Worm (Caenorhabditis elegans) whole organism, midembryonic: ENCODE results near the gene C08E8.2.
"Not testable (repeated sequence)": the region's sequence is repeated elsewhere in the genome, so short reads cannot be mapped to it uniquely, and the experiment has no call there.

Experiments
- T22C8.4 ChIP-seq: fragments of 200-800 bp; sonication (Bioruptor generic); IDR thresholded peaks from 2 replicates; pipeline ENCODE4 v1.3.6; 2022; ENCODE audit warnings: missing genetic modification characterization, missing compliant biosample characterization
- cog-1 ChIP-seq: sonication (generic microtip); optimal IDR thresholded peaks from 2 replicates; lab custom pipeline; 2016; ENCODE audit warnings: missing genetic modification characterization, missing compliant biosample characterization
- flt-1 ChIP-seq: fragments of 200-800 bp; sonication (Bioruptor generic); IDR thresholded peaks from 2 replicates; pipeline ENCODE4 v1.3.6; 2022; ENCODE audit warnings: missing genetic modification characterization, missing compliant biosample characterization
- klf-2 ChIP-seq: fragments of 200-800 bp; sonication (Bioruptor generic); conservative IDR thresholded peaks from 2 replicates; pipeline ENCODE4 v1.3.6; 2022; ENCODE audit warnings: missing genetic modification reagents, missing genetic modification characterization, missing compliant biosample characterization
- med-1 ChIP-seq: sonication (generic microtip); optimal IDR thresholded peaks from 2 replicates; lab custom pipeline; 2017; ENCODE audit warnings: missing genetic modification characterization, mild to moderate bottlenecking, missing compliant biosample characterization, antibody characterized with exemption, missing genetic modification reagents; ENCODE audit not compliant: insufficient read depth
- ref-1 ChIP-seq: fragments of 200-800 bp; sonication (Bioruptor generic); conservative IDR thresholded peaks from 2 replicates; pipeline ENCODE4 v1.3.6; 2022; ENCODE audit warnings: missing genetic modification reagents, missing genetic modification characterization, missing compliant biosample characterization
- tab-1 ChIP-seq: fragments of 200-800 bp; sonication (Bioruptor generic); IDR thresholded peaks from 2 replicates; pipeline ENCODE4 v1.3.6; 2022; ENCODE audit warnings: missing genetic modification characterization, missing compliant biosample characterization
- ztf-23 ChIP-seq: fragments of 200-800 bp; sonication (Bioruptor generic); IDR thresholded peaks from 2 replicates; pipeline ENCODE4 v1.3.6; 2022; ENCODE audit warnings: missing genetic modification reagents, missing genetic modification characterization, missing compliant biosample characterization
- ztf-29 ChIP-seq: fragments of 200-800 bp; sonication (Bioruptor generic); IDR thresholded peaks from 2 replicates; pipeline ENCODE4 v1.3.6; 2022; ENCODE audit warnings: missing genetic modification reagents, missing genetic modification characterization, missing compliant biosample characterization

The C08E8.2 gene

DNA sequence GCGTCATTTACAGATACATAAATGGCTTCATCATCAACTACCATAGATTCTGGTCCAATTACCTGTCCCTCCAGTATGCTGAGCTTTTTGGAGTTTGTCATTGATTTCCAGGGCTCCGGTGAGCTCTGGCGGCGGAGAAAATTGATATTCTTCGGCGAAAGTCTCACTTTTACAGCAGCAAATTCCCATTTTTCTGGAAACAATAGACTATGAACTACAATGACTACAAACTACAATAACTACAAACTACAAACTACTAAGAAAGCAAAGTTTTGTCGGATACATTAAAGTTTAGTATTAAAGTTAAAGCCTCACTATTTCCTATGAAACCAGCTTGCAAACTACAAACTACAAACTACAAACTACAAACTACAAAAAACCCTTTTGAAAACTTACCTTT lies at the start of gene C08E8.2:
Gene C08E8.2 (minus strand): TSS at position 101 of the 400 bp plus-strand sequence.
- no peak for TF ChIP-seq ref-1 (GFP tag; lab: Robert Waterston, UW)
- no peak for TF ChIP-seq tab-1
- no peak for TF ChIP-seq flt-1

ce11 chrV:18404767-18405166 lies 49.1 kb upstream of the C08E8.2 start, which contains the start of gene srh-209:
Gene srh-209 (minus strand): TSS chrV:18404867.
- TF ChIP-seq cog-1 (tag; lab: Kevin White, UChicago); ztf-29 (GFP tag; lab: Robert Waterston, UW); ref-1 (GFP tag; lab: Robert Waterston, UW): not testable (repeated sequence)

ce11 chrV:18402743-18403142 lies 47.1 kb upstream of the C08E8.2 start:
- TF ChIP-seq T22C8.4 (GFP tag; lab: Robert Waterston, UW) (no peak), flt-1 (no peak), cog-1 (tag; lab: Kevin White, UChicago) (no peak), ztf-23 (GFP tag; lab: Robert Waterston, UW) (no peak), tab-1 (no peak), ref-1 (GFP tag; lab: Robert Waterston, UW) (no peak), klf-2 (GFP tag; lab: Robert Waterston, UW) (no peak), ztf-29 (GFP tag; lab: Robert Waterston, UW) (no peak), med-1 (GFP tag; lab: Kevin White, UChicago) (no peak)

DNA sequence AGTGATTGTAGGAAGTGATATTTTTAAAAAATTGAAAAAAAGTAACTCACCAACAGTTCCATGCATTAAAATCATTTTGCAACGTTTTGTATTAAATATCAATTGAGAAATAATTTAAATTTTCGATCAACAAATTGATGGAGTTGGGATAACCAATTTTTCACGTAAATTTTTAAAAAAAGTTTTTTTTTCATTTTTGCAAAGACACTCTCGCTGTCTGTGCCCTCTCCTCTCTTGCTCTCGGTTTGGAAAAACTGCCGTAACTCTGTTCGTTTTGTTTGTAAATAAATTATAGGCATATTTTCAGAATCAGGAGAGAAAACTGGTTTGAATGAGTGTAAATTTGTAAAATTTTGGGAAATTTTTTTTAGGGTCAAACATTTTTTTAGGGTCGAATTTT lies 42.2 kb upstream of the C08E8.2 start, which contains the start of gene Y51A2B.16:
Gene Y51A2B.16 (minus strand): TSS at position 101 of the 400 bp plus-strand sequence.
- TF ChIP-seq ref-1 (GFP tag; lab: Robert Waterston, UW) (no peak), tab-1 (no peak), ztf-29 (GFP tag; lab: Robert Waterston, UW) (no peak), ztf-23 (GFP tag; lab: Robert Waterston, UW) (no peak), cog-1 (tag; lab: Kevin White, UChicago) (no peak), klf-2 (GFP tag; lab: Robert Waterston, UW) (no peak), T22C8.4 (GFP tag; lab: Robert Waterston, UW) (no peak), flt-1 (no peak), med-1 (GFP tag; lab: Kevin White, UChicago) (no peak)

ce11 chrV:18395649-18396048 lies 40.0 kb upstream of the C08E8.2 start, which contains the start of gene Y51A2B.9:
Gene Y51A2B.9 (minus strand): TSS chrV:18395749.
- no peak for TF ChIP-seq ztf-23 (GFP tag; lab: Robert Waterston, UW)
- TF ChIP-seq flt-1, result no peak
- no peak for TF ChIP-seq ref-1 (GFP tag; lab: Robert Waterston, UW)
- no peak for TF ChIP-seq tab-1
- no peak for TF ChIP-seq T22C8.4 (GFP tag; lab: Robert Waterston, UW)
- TF ChIP-seq cog-1 (tag; lab: Kevin White, UChicago), result no peak
- no peak for TF ChIP-seq klf-2 (GFP tag; lab: Robert Waterston, UW)
- TF ChIP-seq med-1 (GFP tag; lab: Kevin White, UChicago), result no peak
- TF ChIP-seq ztf-29 (GFP tag; lab: Robert Waterston, UW), result no peak

- TF ChIP-seq cog-1 (tag; lab: Kevin White, UChicago) (no peak), klf-2 (GFP tag; lab: Robert Waterston, UW) (no peak), T22C8.4 (GFP tag; lab: Robert Waterston, UW) (no peak), ref-1 (GFP tag; lab: Robert Waterston, UW) (no peak), tab-1 (no peak)
Observed at ce11 chrV:18394203-18394602, 38.6 kb upstream of the C08E8.2 start, which contains the start of gene Y51A2B.6. Gene Y51A2B.6 (minus strand): TSS chrV:18394303.

ce11 chrV:18389046-18389445 lies 33.4 kb upstream of the C08E8.2 start, which contains the start of the genes Y51A2B.4 and Y51A2B.5:
Gene Y51A2B.4 (minus strand): TSS chrV:18389146.
Gene Y51A2B.5 (plus strand): TSS chrV:18389277.
- TF ChIP-seq ref-1 (GFP tag; lab: Robert Waterston, UW) (no peak), T22C8.4 (GFP tag; lab: Robert Waterston, UW) (no peak), med-1 (GFP tag; lab: Kevin White, UChicago) (no peak), ztf-29 (GFP tag; lab: Robert Waterston, UW) (no peak), cog-1 (tag; lab: Kevin White, UChicago) (no peak), tab-1 (no peak), klf-2 (GFP tag; lab: Robert Waterston, UW) (no peak), ztf-23 (GFP tag; lab: Robert Waterston, UW) (no peak), flt-1 (no peak)

- TF ChIP-seq T22C8.4 (GFP tag; lab: Robert Waterston, UW), result no peak
- no peak for TF ChIP-seq cog-1 (tag; lab: Kevin White, UChicago)
- no peak for TF ChIP-seq ztf-23 (GFP tag; lab: Robert Waterston, UW)
- no peak for TF ChIP-seq flt-1
- no peak for TF ChIP-seq ref-1 (GFP tag; lab: Robert Waterston, UW)
- no peak for TF ChIP-seq klf-2 (GFP tag; lab: Robert Waterston, UW)
- no peak for TF ChIP-seq med-1 (GFP tag; lab: Kevin White, UChicago)
- TF ChIP-seq tab-1, result no peak
- no peak for TF ChIP-seq ztf-29 (GFP tag; lab: Robert Waterston, UW)
Observed at ce11 chrV:18382590-18382989, 26.9 kb upstream of the C08E8.2 start, which contains the start of gene nhr-288. Gene nhr-288 (minus strand): TSS chrV:18382690.

- no peak for TF ChIP-seq cog-1 (tag; lab: Kevin White, UChicago)
- TF ChIP-seq T22C8.4 (GFP tag; lab: Robert Waterston, UW), result no peak
- no peak for TF ChIP-seq ztf-29 (GFP tag; lab: Robert Waterston, UW)
- no peak for TF ChIP-seq klf-2 (GFP tag; lab: Robert Waterston, UW)
- TF ChIP-seq flt-1, result no peak
- TF ChIP-seq med-1 (GFP tag; lab: Kevin White, UChicago), result no peak
- TF ChIP-seq tab-1, result no peak
- TF ChIP-seq ztf-23 (GFP tag; lab: Robert Waterston, UW), result no peak
- no peak for TF ChIP-seq ref-1 (GFP tag; lab: Robert Waterston, UW)
Observed at ce11 chrV:18378819-18379218, 23.2 kb upstream of the C08E8.2 start, which contains the start of gene Y51A2B.8. Gene Y51A2B.8 (plus strand): TSS chrV:18379119.
